Worm (Caenorhabditis elegans) whole organism, mixed stage, embryonic: Measurements from ENCODE around the gene R08C7.12.

Source experiments
- ces-1 ChIP-seq: fragments of 150-350 bp; optimal IDR thresholded peaks from 2 replicates; lab custom pipeline; 2014; ENCODE audit warnings: missing biosample characterization, missing genetic modification reagents, missing genetic modification characterization
- mab-5 ChIP-seq: fragments of 150-350 bp; optimal IDR thresholded peaks from 2 replicates; lab custom pipeline; 2014; ENCODE audit warnings: missing biosample characterization, missing genetic modification characterization
- nhr-237 ChIP-seq: fragments of 150-350 bp; optimal IDR thresholded peaks from 2 replicates; lab custom pipeline; 2014; ENCODE audit warnings: missing biosample characterization, missing genetic modification characterization
- unc-120 ChIP-seq: sonication (generic microtip); optimal IDR thresholded peaks from 2 replicates; lab custom pipeline; 2017; ENCODE audit warnings: missing genetic modification characterization, missing compliant biosample characterization; ENCODE audit not compliant: poor library complexity, severe bottlenecking
- unc-39 ChIP-seq: fragments of 150-350 bp; optimal IDR thresholded peaks from 2 replicates; lab custom pipeline; 2014; ENCODE audit warnings: missing biosample characterization, missing genetic modification characterization
- unc-62 ChIP-seq: fragments of 150-350 bp; optimal IDR thresholded peaks from 2 replicates; lab custom pipeline; 2014; ENCODE audit warnings: missing biosample characterization, missing genetic modification reagents, missing genetic modification characterization

DNA sequence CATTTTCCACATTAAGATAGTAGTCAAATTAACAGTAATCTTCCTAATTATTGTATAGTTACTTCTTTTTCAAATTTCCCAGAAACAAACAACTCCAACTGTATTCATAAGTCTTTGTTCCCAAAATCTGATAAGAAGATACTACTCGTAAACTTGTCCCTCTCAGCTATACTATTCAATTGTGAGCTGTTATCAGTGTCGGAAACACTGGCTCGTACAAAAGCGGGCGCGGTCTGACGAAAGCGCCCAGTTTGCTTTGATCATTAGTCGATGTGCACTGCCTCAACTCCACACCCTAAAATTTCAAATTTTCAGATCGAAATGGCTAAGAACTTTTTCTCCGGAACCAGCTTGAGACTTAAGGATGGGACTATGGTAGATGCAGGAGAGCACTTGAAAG, 37.2 kb downstream of the R08C7.12 start, which contains the start of gene trx-3:
- TF ChIP-seq unc-120 (tag; lab: Kevin White, UChicago) = no peak
- TF ChIP-seq unc-39 (tag; lab: Kevin White, UChicago) = no peak
- TF ChIP-seq nhr-237 (tag; lab: Kevin White, UChicago) = no peak
- TF ChIP-seq unc-62 (GFP tag; lab: Kevin White, UChicago) = no peak
- no peak for TF ChIP-seq ces-1 (GFP tag; lab: Kevin White, UChicago)
- TF ChIP-seq mab-5 (tag; lab: Kevin White, UChicago) = no peak
